Fruit fly (Drosophila melanogaster): ENCODE data around the gene raskol.
A peak's percentile ranks its signal among the peaks of the same experiment; 100 is the strongest.

The raskol gene

DNA sequence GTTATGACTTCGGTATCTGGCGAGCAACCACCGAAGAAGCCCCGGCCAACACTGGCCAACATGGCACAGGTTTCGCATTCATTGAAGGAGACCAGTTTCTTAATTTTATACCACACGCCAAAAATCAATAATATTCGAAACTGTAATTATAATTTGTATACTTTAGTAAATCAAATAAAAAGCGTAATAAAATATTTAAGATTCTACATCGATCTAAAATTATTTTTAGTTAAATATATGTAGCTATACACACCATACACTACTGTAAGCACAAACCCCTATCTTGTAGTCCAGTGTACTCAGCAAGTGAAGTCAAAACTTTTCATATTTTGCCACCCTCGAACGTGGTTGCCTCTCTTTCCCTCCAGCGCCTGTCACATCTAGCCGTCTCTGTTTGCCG, 72.1 kb downstream of the raskol start (continued):
- TF ChIP-seq CG17359 (tag; optimal IDR thresholded peaks at IDR 0.05) = peak; percentile 33
- TF ChIP-seq Sry-δ (GFP tag; optimal IDR thresholded peaks at IDR 0.05) = no peak
- TF ChIP-seq CG31441 (GFP tag; IDR thresholded peaks at IDR 0.05) = peak; percentile 69
- TF ChIP-seq CG15011 (GFP tag; optimal IDR thresholded peaks at IDR 0.05) = no peak
- TF ChIP-seq Sox100B (GFP tag; optimal IDR thresholded peaks at IDR 0.05) = peak; percentile 44
- no peak for TF ChIP-seq Nf-YA (GFP tag; IDR thresholded peaks at IDR 0.05)
- no peak for TF ChIP-seq lov (optimal IDR thresholded peaks at IDR 0.05)
- no peak for TF ChIP-seq lov (GFP tag; IDR thresholded peaks at IDR 0.05)
- peak; percentile 40 for TF ChIP-seq oc (tag; optimal IDR thresholded peaks at IDR 0.05)
- TF ChIP-seq Hsf (GFP tag; optimal IDR thresholded peaks at IDR 0.05) = no peak
- no peak for TF ChIP-seq CG15514 (GFP tag; optimal IDR thresholded peaks at IDR 0.05)
- TF ChIP-seq sc (optimal IDR thresholded peaks at IDR 0.05) = no peak
- peak; percentile 29 for TF ChIP-seq sc (GFP tag; optimal IDR thresholded peaks at IDR 0.05)
- peak; percentile 0 for TF ChIP-seq twi (tag; optimal IDR thresholded peaks at IDR 0.05)
- TF ChIP-seq CG8924 (tag; optimal IDR thresholded peaks at IDR 0.05) = peak; percentile 49
- no peak for TF ChIP-seq Dfd (GFP tag; optimal IDR thresholded peaks at IDR 0.05)
- TF ChIP-seq CG7839 (tag; optimal IDR thresholded peaks at IDR 0.05) = peak; percentile 51
- TF ChIP-seq ab (GFP tag; optimal IDR thresholded peaks at IDR 0.05) = no peak
- TF ChIP-seq Chrac-16 (GFP tag; optimal IDR thresholded peaks at IDR 0.05) = peak; percentile 8
- peak; percentile 27 for TF ChIP-seq CG16815 (GFP tag; optimal IDR thresholded peaks at IDR 0.05)
- TF ChIP-seq CG17361 (GFP tag; IDR thresholded peaks at IDR 0.05) = peak; percentile 58; the same call in 2 of the 3 replicates
- TF ChIP-seq CG6765 (GFP tag; optimal IDR thresholded peaks at IDR 0.05) = no peak
- peak; percentile 42; the same call in 1 of the 2 replicates for TF ChIP-seq CG17328 (GFP tag; IDR thresholded peaks at IDR 0.05)
- TF ChIP-seq unpg (GFP tag; optimal IDR thresholded peaks at IDR 0.05) = peak; percentile 59
- no peak for TF ChIP-seq Neu2 (GFP tag; optimal IDR thresholded peaks at IDR 0.05; ENCODE audit: borderline replicate concordance)
- TF ChIP-seq hth (optimal IDR thresholded peaks at IDR 0.05) = no peak
- peak; percentile 60 for TF ChIP-seq CG8388 (GFP tag; optimal IDR thresholded peaks at IDR 0.05)
- TF ChIP-seq CG4424 (GFP tag; optimal IDR thresholded peaks at IDR 0.05) = no peak
- TF ChIP-seq Bteb2 (GFP tag; optimal IDR thresholded peaks at IDR 0.05) = no peak
- peak; percentile 69 for TF ChIP-seq dmrt99B (tag; optimal IDR thresholded peaks at IDR 0.05)
- TF ChIP-seq Dad (GFP tag; optimal IDR thresholded peaks at IDR 0.05) = no peak
- no peak for TF ChIP-seq mld (GFP tag; IDR thresholded peaks at IDR 0.05; ENCODE audit: partially characterized antibody)
- peak; percentile 48 for TF ChIP-seq CG10267 (tag; optimal IDR thresholded peaks at IDR 0.05)
- no peak for TF ChIP-seq CG7987 (GFP tag; optimal IDR thresholded peaks at IDR 0.05)
- peak; percentile 50 for TF ChIP-seq Ssrp (tag; optimal IDR thresholded peaks at IDR 0.05)
- TF ChIP-seq az2 (GFP tag; optimal IDR thresholded peaks at IDR 0.05) = peak; percentile 7
- no peak for TF ChIP-seq CG1792 (GFP tag; optimal IDR thresholded peaks at IDR 0.05)
- peak; percentile 41 for TF ChIP-seq CG9727 (GFP tag; optimal IDR thresholded peaks at IDR 0.05)
- peak; percentile 51 for TF ChIP-seq CG17385 (GFP tag; optimal IDR thresholded peaks at IDR 0.05)
- peak; percentile 48 for TF ChIP-seq CG33557 (GFP tag; optimal IDR thresholded peaks at IDR 0.05)
- peak; percentile 50 for TF ChIP-seq PHDP (tag; optimal IDR thresholded peaks at IDR 0.05)
- peak; percentile 55 for TF ChIP-seq nmo (GFP tag; optimal IDR thresholded peaks at IDR 0.05)
- TF ChIP-seq Six4 (GFP tag; optimal IDR thresholded peaks at IDR 0.05) = no peak
- TF ChIP-seq Ets97D (GFP tag; optimal IDR thresholded peaks at IDR 0.05) = no peak
- TF ChIP-seq NC2β (GFP tag; optimal IDR thresholded peaks at IDR 0.05) = no peak
- peak; percentile 61 for TF ChIP-seq CG11504 (tag; optimal IDR thresholded peaks at IDR 0.05)
- TF ChIP-seq Hr51 (GFP tag; optimal IDR thresholded peaks at IDR 0.05) = peak in 1 of 2 experiments; percentile 54
- TF ChIP-seq CG17829 (tag; optimal IDR thresholded peaks at IDR 0.05) = peak; percentile 38
- no peak for TF ChIP-seq E2f2 (GFP tag; IDR thresholded peaks at IDR 0.05)
- peak; percentile 41 for TF ChIP-seq CG14710 (tag; optimal IDR thresholded peaks at IDR 0.05)
- TF ChIP-seq Nf-YC (tag; optimal IDR thresholded peaks at IDR 0.05) = peak; percentile 60
